Worm (Caenorhabditis elegans): Measurements from ENCODE around the gene Y39G8B.1.

- TF ChIP-seq ztf-11 (tag; optimal IDR thresholded peaks at IDR 0.05) = no peak
- no peak for TF ChIP-seq snpc-4 (tag; optimal IDR thresholded peaks at IDR 0.05)
- TF ChIP-seq sem-2 (GFP tag; optimal IDR thresholded peaks at IDR 0.05) = no peak
- TF ChIP-seq lin-32 (GFP tag; optimal IDR thresholded peaks at IDR 0.05) = no peak
Observed at ce11 chrII:13954979-13955378, 18.6 kb downstream of the Y39G8B.1 start.

Data from whole organism, mixed stage, embryonic.